Fruit fly (Drosophila melanogaster) whole organism, embryonic: ENCODE results near the gene VhaM9.7-c.

ENCODE experiments used
- C15 ChIP-seq: fragments of 200-800 bp; sonication (Bioruptor generic); IDR thresholded peaks from 3 replicates; pipeline ENCODE4 v1.3.6; 2022; ENCODE audit warnings: missing biosample characterization, missing genetic modification characterization
- CG10209 ChIP-seq: fragments of 200-800 bp; sonication (Bioruptor generic); optimal IDR thresholded peaks from 3 replicates; lab custom pipeline; 2017; ENCODE audit warnings: missing biosample characterization, mild to moderate bottlenecking, missing genetic modification characterization, missing genetic modification reagents
- CG1024 ChIP-seq: fragments of 200-800 bp; sonication (Bioruptor generic); IDR thresholded peaks from 2 replicates; pipeline ENCODE4 v1.3.6; 2022; ENCODE audit warnings: missing biosample characterization, missing genetic modification characterization
- CG12299 ChIP-seq: fragments of 200-800 bp; sonication (Bioruptor generic); optimal IDR thresholded peaks from 2 replicates; lab custom pipeline; 2018; ENCODE audit warnings: missing biosample characterization, mild to moderate bottlenecking, missing genetic modification characterization
- CG15073 ChIP-seq: fragments of 200-800 bp; sonication (Bioruptor generic); optimal IDR thresholded peaks from 2 replicates; lab custom pipeline; 2016; ENCODE audit warnings: missing biosample characterization, missing genetic modification characterization
- CG1603 ChIP-seq: fragments of 200-800 bp; sonication (Bioruptor generic); optimal IDR thresholded peaks from 2 replicates; lab custom pipeline; 2019; ENCODE audit warnings: missing biosample characterization, mild to moderate bottlenecking, missing genetic modification characterization, moderate library complexity
- CG16813 ChIP-seq: fragments of 200-800 bp; sonication (Bioruptor generic); IDR thresholded peaks from 3 replicates; pipeline ENCODE4 v1.3.6; 2022; ENCODE audit warnings: missing biosample characterization, missing genetic modification characterization; ENCODE audit not compliant: partially characterized antibody
- CG17328 ChIP-seq: fragments of 200-800 bp; sonication (Bioruptor generic); IDR thresholded peaks from 2 replicates; pipeline ENCODE4 v1.3.6; 2022; ENCODE audit warnings: missing biosample characterization, missing genetic modification characterization
- CG2129 ChIP-seq: fragments of 200-800 bp; sonication (Bioruptor generic); IDR thresholded peaks from 2 replicates; pipeline ENCODE4 v1.3.6; 2022; ENCODE audit warnings: missing biosample characterization, missing genetic modification characterization; ENCODE audit not compliant: partially characterized antibody
- CG2875 ChIP-seq: fragments of 200-800 bp; sonication (Bioruptor generic); optimal IDR thresholded peaks from 2 replicates; lab custom pipeline; 2017; ENCODE audit warnings: missing biosample characterization, mild to moderate bottlenecking, missing genetic modification characterization, missing genetic modification reagents
- CG34224 ChIP-seq: fragments of 200-800 bp; sonication (Bioruptor generic); IDR thresholded peaks from 3 replicates; pipeline ENCODE4 v1.3.6; 2022; ENCODE audit warnings: missing biosample characterization, missing genetic modification characterization; ENCODE audit not compliant: partially characterized antibody
- CG4328 ChIP-seq: fragments of 200-800 bp; sonication (Bioruptor generic); optimal IDR thresholded peaks from 3 replicates; lab custom pipeline; 2017; ENCODE audit warnings: missing biosample characterization, missing genetic modification reagents, missing genetic modification characterization
- CG4404 ChIP-seq: fragments of 200-800 bp; sonication (Bioruptor generic); IDR thresholded peaks from 2 replicates; pipeline ENCODE4 v1.3.6; 2022; ENCODE audit warnings: missing biosample characterization, missing genetic modification characterization
- CG4617 ChIP-seq: fragments of 200-800 bp; sonication (Bioruptor generic); optimal IDR thresholded peaks from 3 replicates; lab custom pipeline; 2016; ENCODE audit warnings: missing biosample characterization, missing genetic modification characterization, borderline replicate concordance
- CG4730 ChIP-seq: fragments of 200-800 bp; sonication (Bioruptor generic); IDR thresholded peaks from 2 replicates; pipeline ENCODE4 v1.3.6; 2022; ENCODE audit warnings: missing biosample characterization, missing genetic modification characterization
- CG6254 ChIP-seq: fragments of 200-800 bp; sonication (Bioruptor generic); optimal IDR thresholded peaks from 3 replicates; lab custom pipeline; 2017; ENCODE audit warnings: mild to moderate bottlenecking, missing biosample characterization, missing genetic modification reagents, missing genetic modification characterization
- CG6854 ChIP-seq: fragments of 200-800 bp; sonication (Bioruptor generic); optimal IDR thresholded peaks from 3 replicates; lab custom pipeline; 2017; ENCODE audit warnings: missing biosample characterization, mild to moderate bottlenecking, missing genetic modification characterization
- CG8089 ChIP-seq: fragments of 200-800 bp; sonication (Bioruptor generic); optimal IDR thresholded peaks from 3 replicates; lab custom pipeline; 2016; ENCODE audit warnings: missing biosample characterization, missing genetic modification characterization
- CHES-1-like ChIP-seq: fragments of 200-800 bp; sonication (Bioruptor generic); optimal IDR thresholded peaks from 2 replicates; lab custom pipeline; 2016; ENCODE audit warnings: missing biosample characterization, missing genetic modification characterization
- CoRest ChIP-seq: fragments of 200-800 bp; sonication (Bioruptor generic); optimal IDR thresholded peaks from 3 replicates; lab custom pipeline; 2018; ENCODE audit warnings: missing biosample characterization, mild to moderate bottlenecking, missing genetic modification characterization, moderate library complexity
- Elba2 ChIP-seq: fragments of 200-800 bp; sonication (Bioruptor generic); optimal IDR thresholded peaks from 3 replicates; lab custom pipeline; 2016; ENCODE audit warnings: missing biosample characterization, missing genetic modification characterization
- Fer2 ChIP-seq: fragments of 200-800 bp; sonication (Bioruptor generic); optimal IDR thresholded peaks from 2 replicates; lab custom pipeline; 2018; ENCODE audit warnings: missing biosample characterization, mild to moderate bottlenecking, missing genetic modification characterization, moderate library complexity
- Gsc ChIP-seq: fragments of 200-800 bp; sonication (Bioruptor generic); IDR thresholded peaks from 2 replicates; pipeline ENCODE4 v1.3.6; 2022; ENCODE audit warnings: missing biosample characterization, missing genetic modification characterization
- HLH4C ChIP-seq: fragments of 200-800 bp; sonication (Bioruptor generic); IDR thresholded peaks from 3 replicates; pipeline ENCODE4 v1.3.6; 2022; ENCODE audit warnings: missing biosample characterization, missing genetic modification characterization; ENCODE audit not compliant: partially characterized antibody
- Hr3 ChIP-seq: fragments of 200-800 bp; sonication (Bioruptor generic); optimal IDR thresholded peaks from 3 replicates; lab custom pipeline; 2016; ENCODE audit warnings: missing biosample characterization, missing genetic modification characterization
- Hr51 ChIP-seq, 2 experiments: fragments of 200-800 bp; sonication (Bioruptor generic); optimal IDR thresholded peaks; 2 replicates in 1 of 2; 3 replicates in 1 of 2; lab custom pipeline; 2016 to 2018; ENCODE audit warnings: missing biosample characterization in 2 of 2, missing genetic modification characterization in 2 of 2, mild to moderate bottlenecking in 1 of 2, moderate library complexity in 1 of 2
- Lim3 ChIP-seq: fragments of 200-800 bp; sonication (Bioruptor generic); IDR thresholded peaks from 2 replicates; pipeline ENCODE4 v1.3.6; 2022; ENCODE audit warnings: missing biosample characterization, missing genetic modification characterization
- NK7.1 ChIP-seq: fragments of 200-800 bp; sonication (Bioruptor generic); optimal IDR thresholded peaks from 3 replicates; lab custom pipeline; 2016; ENCODE audit warnings: missing biosample characterization, missing genetic modification characterization
- Poxn ChIP-seq: fragments of 200-800 bp; sonication (Bioruptor generic); IDR thresholded peaks from 2 replicates; pipeline ENCODE4 v1.3.6; 2022; ENCODE audit warnings: missing biosample characterization, missing genetic modification characterization
- Ravus ChIP-seq: fragments of 200-800 bp; sonication (Bioruptor generic); IDR thresholded peaks from 2 replicates; pipeline ENCODE4 v1.3.6; 2022; ENCODE audit warnings: missing biosample characterization, missing genetic modification characterization
- Rfx ChIP-seq: fragments of 200-800 bp; sonication (Bioruptor generic); IDR thresholded peaks from 2 replicates; pipeline ENCODE4 v1.3.6; 2022; ENCODE audit warnings: missing biosample characterization, missing genetic modification characterization
- Sin3A ChIP-seq: fragments of >200 bp; optimal IDR thresholded peaks from 2 replicates; lab custom pipeline; 2018
- Usf ChIP-seq: fragments of 200-800 bp; sonication (Bioruptor generic); optimal IDR thresholded peaks from 2 replicates; lab custom pipeline; 2017; ENCODE audit warnings: missing genotype, missing biosample characterization, missing genetic modification characterization
- Xbp1 ChIP-seq: fragments of 200-800 bp; sonication (Bioruptor generic); optimal IDR thresholded peaks from 3 replicates; lab custom pipeline; 2016; ENCODE audit warnings: missing biosample characterization, mild to moderate bottlenecking, missing genetic modification characterization
- bbx ChIP-seq: fragments of 200-800 bp; sonication (Bioruptor generic); IDR thresholded peaks from 2 replicates; pipeline ENCODE4 v1.3.6; 2022; ENCODE audit warnings: missing biosample characterization, missing genetic modification characterization; ENCODE audit not compliant: partially characterized antibody
- ci ChIP-seq: fragments of 200-800 bp; sonication (Bioruptor generic); IDR thresholded peaks from 3 replicates; pipeline ENCODE4 v1.3.6; 2022; ENCODE audit warnings: missing biosample characterization, missing genetic modification characterization
- danr ChIP-seq: fragments of 200-800 bp; sonication (Bioruptor generic); IDR thresholded peaks from 2 replicates; pipeline ENCODE4 v1.3.6; 2022; ENCODE audit warnings: missing biosample characterization, missing genetic modification characterization
- dimm ChIP-seq: fragments of 200-800 bp; sonication (Bioruptor generic); IDR thresholded peaks from 2 replicates; pipeline ENCODE4 v1.3.6; 2022; ENCODE audit warnings: missing biosample characterization, missing genetic modification characterization
- esg ChIP-seq: fragments of 200-800 bp; sonication (Bioruptor generic); conservative IDR thresholded peaks from 2 replicates; pipeline ENCODE4 v1.3.6; 2022; ENCODE audit warnings: missing biosample characterization, missing genetic modification characterization
- fd102C ChIP-seq: fragments of 200-800 bp; sonication (Bioruptor generic); optimal IDR thresholded peaks from 2 replicates; lab custom pipeline; 2018; ENCODE audit warnings: missing biosample characterization, mild to moderate bottlenecking, missing genetic modification characterization, moderate library complexity
- fd3F ChIP-seq: fragments of 200-800 bp; sonication (Bioruptor generic); optimal IDR thresholded peaks from 2 replicates; lab custom pipeline; 2018; ENCODE audit warnings: missing biosample characterization, mild to moderate bottlenecking, missing genetic modification characterization, moderate library complexity
- hth ChIP-seq: fragments of >200 bp; optimal IDR thresholded peaks from 2 replicates; lab custom pipeline; 2017; ENCODE audit warnings: inconsistent platforms
- lilli ChIP-seq: fragments of 200-800 bp; sonication (Bioruptor generic); optimal IDR thresholded peaks from 3 replicates; lab custom pipeline; 2016; ENCODE audit warnings: missing biosample characterization, missing genetic modification characterization
- org-1 ChIP-seq: fragments of 200-800 bp; sonication (Bioruptor generic); optimal IDR thresholded peaks from 2 replicates; lab custom pipeline; 2017; ENCODE audit warnings: missing biosample characterization, missing genetic modification characterization
- slp2 ChIP-seq: fragments of 200-800 bp; sonication (Bioruptor generic); optimal IDR thresholded peaks from 2 replicates; lab custom pipeline; 2016; ENCODE audit warnings: missing biosample characterization, missing genetic modification characterization
- sug ChIP-seq: fragments of 200-800 bp; optimal IDR thresholded peaks from 2 replicates; lab custom pipeline; 2019; ENCODE audit warnings: missing biosample characterization, mild to moderate bottlenecking, missing genetic modification characterization, moderate library complexity
- tgo ChIP-seq: fragments of 200-800 bp; sonication (Bioruptor generic); IDR thresholded peaks from 3 replicates; pipeline ENCODE4 v1.3.6; 2022; ENCODE audit warnings: missing biosample characterization, missing genetic modification characterization
- tio ChIP-seq: fragments of 200-800 bp; sonication (Bioruptor generic); optimal IDR thresholded peaks from 2 replicates; lab custom pipeline; 2017; ENCODE audit warnings: missing biosample characterization, missing genetic modification characterization, inconsistent platforms
- tll ChIP-seq, 2 experiments: fragments of 200-800 bp in 1 of 2; fragments of >200 bp in 1 of 2; sonication (Bioruptor generic) in 1 of 2; optimal IDR thresholded peaks; 2 replicates each; lab custom pipeline; 2017 to 2019; ENCODE audit warnings: missing biosample characterization in 2 of 2, missing genetic modification characterization in 2 of 2, mild to moderate bottlenecking in 1 of 2, moderate library complexity in 1 of 2
- unpg ChIP-seq: fragments of 200-800 bp; sonication (Bioruptor generic); optimal IDR thresholded peaks from 3 replicates; lab custom pipeline; 2018; ENCODE audit warnings: missing biosample characterization, mild to moderate bottlenecking, missing genetic modification characterization, moderate library complexity
- vnd ChIP-seq: fragments of 200-800 bp; sonication (Bioruptor generic); IDR thresholded peaks from 3 replicates; pipeline ENCODE4 v1.3.6; 2022; ENCODE audit warnings: missing biosample characterization, missing genetic modification characterization; ENCODE audit not compliant: partially characterized antibody

The VhaM9.7-c gene

dm6 chr3L:4186659-4187058 is at the start of gene VhaM9.7-c (continued):
- TF ChIP-seq dimm (GFP tag; lab: Robert Waterston, UW) (no peak), tgo (GFP tag; lab: Robert Waterston, UW) (no peak), tio (GFP tag; lab: Kevin White, UChicago) (no peak), lilli (GFP tag; lab: Kevin White, UChicago) (peak; percentile 49), CG6854 (GFP tag; lab: Kevin White, UChicago) (no peak), slp2 (GFP tag; lab: Kevin White, UChicago) (no peak), CG4617 (GFP tag; lab: Kevin White, UChicago) (peak; percentile 81), CHES-1-like (GFP tag; lab: Kevin White, UChicago) (peak; percentile 53), fd3F (GFP tag; lab: Kevin White, UChicago) (no peak), CG1603 (tag; lab: Kevin White, UChicago) (no peak), CG4328 (GFP tag; lab: Kevin White, UChicago) (no peak), Fer2 (no peak), Usf (no peak), CG12299 (no peak), hth (no peak), HLH4C (GFP tag; lab: Robert Waterston, UW) (no peak), CG4404 (no peak), Sin3A (lab: Kevin White, UChicago) (peak; percentile 22), CG34224 (peak; percentile 15; the same call in 1 of the 3 replicates), Xbp1 (GFP tag; lab: Kevin White, UChicago) (peak; percentile 53), Lim3 (GFP tag; lab: Robert Waterston, UW) (no peak), CG2875 (GFP tag; lab: Kevin White, UChicago) (no peak), esg (GFP tag; lab: Robert Waterston, UW) (no peak), CG1024 (GFP tag; lab: Robert Waterston, UW) (0 out of 2 replicates have a peak, but pooled peaks have one; percentile 7), ci (GFP tag; lab: Robert Waterston, UW) (no peak), CoRest (tag; lab: Kevin White, UChicago) (no peak), CG15073 (GFP tag; lab: Kevin White, UChicago) (no peak), CG4730 (GFP tag; lab: Robert Waterston, UW) (no peak), bbx (GFP tag; lab: Robert Waterston, UW) (0 out of 2 replicates have a peak, but pooled peaks have one; percentile 17), CG6254 (GFP tag; lab: Kevin White, UChicago) (no peak), NK7.1 (no peak), Hr51 (GFP tag; optimal IDR thresholded peaks at IDR 0.05; lab: Kevin White, UChicago) (peak in 1 of 2 experiments; percentile 3), CG10209 (GFP tag; lab: Kevin White, UChicago) (no peak), CG16813 (GFP tag; lab: Robert Waterston, UW) (no peak), sug (peak; percentile 26), tll (GFP tag; optimal IDR thresholded peaks at IDR 0.05; lab: Kevin White, UChicago) (no peak), fd102C (GFP tag; lab: Kevin White, UChicago) (no peak), unpg (no peak), Rfx (GFP tag; lab: Robert Waterston, UW) (peak; percentile 72), Ravus (GFP tag; lab: Robert Waterston, UW) (no peak), Elba2 (GFP tag; lab: Kevin White, UChicago) (no peak), CG17328 (GFP tag; lab: Robert Waterston, UW) (no peak), C15 (no peak), CG8089 (GFP tag; lab: Kevin White, UChicago) (peak; percentile 19), Poxn (GFP tag; lab: Robert Waterston, UW) (no peak), Hr3 (GFP tag; lab: Kevin White, UChicago) (peak; percentile 17), Gsc (GFP tag; lab: Robert Waterston, UW) (no peak), danr (GFP tag; lab: Robert Waterston, UW) (no peak), CG2129 (GFP tag; lab: Robert Waterston, UW) (no peak), vnd (GFP tag; lab: Robert Waterston, UW) (no peak), org-1 (GFP tag; lab: Kevin White, UChicago) (no peak)
